Worm (Caenorhabditis elegans) whole organism, L2 larva: ENCODE measurements around the gene F13A2.10.

Source experiments
- F13H6.1 ChIP-seq: sonication (generic microtip); optimal IDR thresholded peaks from 2 replicates; lab custom pipeline; 2016; ENCODE audit warnings: missing genetic modification characterization, missing compliant biosample characterization
- R02D3.7 ChIP-seq: fragments of 150-350 bp; optimal IDR thresholded peaks from 2 replicates; lab custom pipeline; 2014; ENCODE audit warnings: missing biosample characterization, missing genetic modification characterization
- Y55F3AM.14 ChIP-seq: fragments of 200-800 bp; sonication (Bioruptor generic); optimal IDR thresholded peaks from 2 replicates; lab custom pipeline; 2018; ENCODE audit warnings: mild to moderate bottlenecking, missing genetic modification characterization, missing compliant biosample characterization
- alr-1 ChIP-seq: fragments of 150-350 bp; optimal IDR thresholded peaks from 2 replicates; lab custom pipeline; 2014; ENCODE audit warnings: missing biosample characterization, missing genetic modification characterization
- ceh-16 ChIP-seq: fragments of 150-350 bp; optimal IDR thresholded peaks from 2 replicates; lab custom pipeline; 2014; ENCODE audit warnings: missing biosample characterization, missing genetic modification characterization
- ceh-82 ChIP-seq: fragments of 150-350 bp; optimal IDR thresholded peaks from 2 replicates; lab custom pipeline; 2014; ENCODE audit warnings: missing biosample characterization, missing genetic modification characterization
- egl-27 ChIP-seq: sonication (generic microtip); optimal IDR thresholded peaks from 3 replicates; lab custom pipeline; 2017; ENCODE audit warnings: missing biosample characterization, missing genetic modification reagents, missing genetic modification characterization
- elt-3 ChIP-seq: sonication (generic microtip); optimal IDR thresholded peaks from 2 replicates; lab custom pipeline; 2017; ENCODE audit warnings: missing biosample characterization, missing genetic modification characterization
- fos-1 ChIP-seq: fragments of 150-350 bp; optimal IDR thresholded peaks from 2 replicates; lab custom pipeline; 2014; ENCODE audit warnings: missing biosample characterization, missing genetic modification characterization
- lin-11 ChIP-seq: fragments of 150-350 bp; sonication (generic microtip); optimal IDR thresholded peaks from 2 replicates; lab custom pipeline; 2014; ENCODE audit warnings: missing biosample characterization, missing genetic modification characterization, inconsistent platforms, mixed read lengths
- lin-39 ChIP-seq: fragments of 150-350 bp; optimal IDR thresholded peaks from 2 replicates; lab custom pipeline; 2014; ENCODE audit warnings: missing biosample characterization, missing genetic modification reagents, missing genetic modification characterization
- lsy-2 ChIP-seq, 2 experiments: fragments of 150-350 bp in 1 of 2; sonication (generic microtip) in 1 of 2; optimal IDR thresholded peaks; 2 replicates each; lab custom pipeline; 2014 to 2017; ENCODE audit warnings: missing biosample characterization in 2 of 2, missing genetic modification characterization in 2 of 2
- mab-5 ChIP-seq: fragments of 150-350 bp; optimal IDR thresholded peaks from 2 replicates; lab custom pipeline; 2014; ENCODE audit warnings: missing biosample characterization, missing genetic modification characterization
- mbf-1 ChIP-seq: sonication (generic microtip); optimal IDR thresholded peaks from 2 replicates; lab custom pipeline; 2017; ENCODE audit warnings: missing biosample characterization, missing genetic modification characterization
- mdl-1 ChIP-seq, 2 experiments: fragments of 150-350 bp in 1 of 2; sonication (generic microtip) in 1 of 2; optimal IDR thresholded peaks; 2 replicates each; lab custom pipeline; 2017; ENCODE audit warnings: missing biosample characterization in 2 of 2, missing genetic modification characterization in 2 of 2
- nhr-10 ChIP-seq: sonication (generic microtip); optimal IDR thresholded peaks from 2 replicates; lab custom pipeline; 2017; ENCODE audit warnings: missing biosample characterization, missing genetic modification characterization
- nhr-11 ChIP-seq: fragments of 150-350 bp; optimal IDR thresholded peaks from 2 replicates; lab custom pipeline; 2014; ENCODE audit warnings: missing biosample characterization, missing genetic modification characterization
- nhr-12 ChIP-seq: fragments of 150-350 bp; optimal IDR thresholded peaks from 2 replicates; lab custom pipeline; 2014; ENCODE audit warnings: missing biosample characterization, missing genetic modification characterization
- nhr-129 ChIP-seq: fragments of 150-350 bp; optimal IDR thresholded peaks from 2 replicates; lab custom pipeline; 2014; ENCODE audit warnings: missing biosample characterization, missing genetic modification characterization
- nhr-21 ChIP-seq: fragments of 150-350 bp; optimal IDR thresholded peaks from 2 replicates; lab custom pipeline; 2014; ENCODE audit warnings: missing biosample characterization, missing genetic modification characterization
- nhr-23 ChIP-seq: fragments of 150-350 bp; optimal IDR thresholded peaks from 2 replicates; lab custom pipeline; 2014; ENCODE audit warnings: missing biosample characterization, missing genetic modification reagents, missing genetic modification characterization
- nhr-237 ChIP-seq: fragments of 150-350 bp; optimal IDR thresholded peaks from 2 replicates; lab custom pipeline; 2014; ENCODE audit warnings: missing biosample characterization, missing genetic modification characterization
- nhr-6 ChIP-seq: fragments of 150-350 bp; optimal IDR thresholded peaks from 2 replicates; lab custom pipeline; 2014; ENCODE audit warnings: missing biosample characterization, missing genetic modification characterization
- nhr-77 ChIP-seq: fragments of 150-350 bp; optimal IDR thresholded peaks from 2 replicates; lab custom pipeline; 2014; ENCODE audit warnings: missing biosample characterization, missing genetic modification characterization
- peb-1 ChIP-seq: fragments of 150-350 bp; optimal IDR thresholded peaks from 2 replicates; lab custom pipeline; 2014; ENCODE audit warnings: missing biosample characterization, missing genetic modification characterization
- sem-4 ChIP-seq: fragments of 150-350 bp; optimal IDR thresholded peaks from 2 replicates; lab custom pipeline; 2014; ENCODE audit warnings: missing biosample characterization, missing genetic modification reagents, missing genetic modification characterization
- sma-3 ChIP-seq: sonication (generic microtip); optimal IDR thresholded peaks from 2 replicates; lab custom pipeline; 2016; ENCODE audit warnings: missing genetic modification reagents, missing genetic modification characterization, missing compliant biosample characterization
- snpc-4 ChIP-seq: fragments of 150-350 bp; optimal IDR thresholded peaks from 2 replicates; lab custom pipeline; 2014; ENCODE audit warnings: missing biosample characterization, missing genetic modification characterization
- unc-55 ChIP-seq: fragments of 150-350 bp; sonication (generic microtip); optimal IDR thresholded peaks from 3 replicates; lab custom pipeline; 2014; ENCODE audit warnings: missing biosample characterization, missing genetic modification reagents, missing genetic modification characterization
- ztf-1 ChIP-seq: fragments of 200-800 bp; sonication (Bioruptor generic); conservative IDR thresholded peaks from 2 replicates; pipeline ENCODE4 v1.3.6; 2022; ENCODE audit warnings: missing genetic modification characterization, missing compliant biosample characterization
- ztf-4 ChIP-seq: fragments of 150-350 bp; optimal IDR thresholded peaks from 2 replicates; lab custom pipeline; 2014; ENCODE audit warnings: missing biosample characterization, missing genetic modification characterization

F13A2.10 gene

DNA sequence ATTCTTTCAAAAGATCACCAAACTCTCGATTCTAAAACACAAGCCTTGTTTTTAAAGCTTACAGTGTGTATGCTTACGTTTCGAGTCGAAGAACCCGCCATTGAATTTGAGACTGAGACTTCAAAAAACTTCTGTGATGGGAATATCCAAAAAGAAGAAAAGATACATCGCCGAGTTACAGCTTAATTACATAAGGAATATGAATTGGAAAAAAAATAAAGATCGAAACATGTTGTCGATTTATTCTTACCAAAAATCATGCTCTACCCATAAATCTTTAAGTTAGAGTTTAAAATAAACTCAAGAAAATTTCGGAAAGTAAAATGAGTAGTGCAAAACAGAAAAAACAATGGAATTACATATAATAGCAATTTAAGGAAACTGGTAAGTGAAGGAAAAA lies at the start of gene F13A2.10:
TSS of gene F13A2.10 (minus strand) at position 101 of the 400 bp plus-strand sequence.
- TF ChIP-seq nhr-237 (tag; lab: Kevin White, UChicago) (no peak), Y55F3AM.14 (GFP tag; lab: Kevin White, UChicago) (no peak), sem-4 (tag; lab: Kevin White, UChicago) (no peak), F13H6.1 (tag; lab: Kevin White, UChicago) (no peak), ztf-1 (GFP tag; lab: Robert Waterston, UW) (no peak), lsy-2 (tag; optimal IDR thresholded peaks at IDR 0.05; lab: Kevin White, UChicago) (no peak), alr-1 (tag; lab: Kevin White, UChicago) (no peak)
- TF ChIP-seq, all 48 proteins: peak for 0

- no peak for TF ChIP-seq ztf-4 (tag; lab: Kevin White, UChicago)
- no peak for TF ChIP-seq nhr-12 (tag; lab: Kevin White, UChicago)
- TF ChIP-seq lsy-2 (tag; optimal IDR thresholded peaks at IDR 0.05; lab: Kevin White, UChicago), result no peak
- TF ChIP-seq sem-4 (tag; lab: Kevin White, UChicago), result no peak
- no peak for TF ChIP-seq nhr-11
- TF ChIP-seq mbf-1, result no peak
- no peak for TF ChIP-seq ceh-16 (tag; lab: Kevin White, UChicago)
- no peak for TF ChIP-seq elt-3 (tag; lab: Kevin White, UChicago)
These were observed 49.4 kb upstream of the F13A2.10 start, which contains the start of gene Y47D7A.13 for ce11 chrV:4435411-4435981. Gene Y47D7A.13, minus strand, starts transcription at chrV:4435927.

DNA sequence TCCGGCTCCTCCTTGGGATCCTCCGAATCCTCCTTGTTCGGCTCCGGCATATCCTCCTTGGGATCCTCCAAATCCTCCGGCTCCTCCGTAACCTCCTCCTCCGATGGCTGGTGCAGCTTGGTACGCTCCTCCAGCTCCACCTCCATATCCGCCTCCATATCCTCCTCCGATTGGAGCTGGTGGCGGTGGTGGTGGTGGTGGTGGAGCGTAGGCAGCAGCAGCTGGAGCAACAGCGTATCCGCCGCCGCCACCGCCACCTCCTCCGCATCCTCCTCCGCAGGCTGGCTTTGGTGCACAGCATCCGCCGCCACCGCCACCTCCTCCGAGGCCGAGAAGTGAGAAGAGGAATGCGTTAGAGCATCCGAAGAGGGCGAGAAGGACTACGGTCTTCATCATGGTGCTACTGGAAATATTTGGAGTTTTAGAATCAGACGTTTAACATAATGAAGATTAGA lies 46.7 kb upstream of the F13A2.10 start, which contains the start of gene Y47D7A.15:
TSS of gene Y47D7A.15 (minus strand) at position 405 of the 455 bp plus-strand sequence.
- no peak for TF ChIP-seq nhr-11
- TF ChIP-seq lin-39 (tag; lab: Kevin White, UChicago), result no peak
- no peak for TF ChIP-seq snpc-4 (tag; lab: Kevin White, UChicago)
- TF ChIP-seq unc-55 (GFP tag; lab: Kevin White, UChicago), result no peak
- TF ChIP-seq R02D3.7 (tag; lab: Kevin White, UChicago), result no peak
- no peak for TF ChIP-seq lin-11 (tag; lab: Kevin White, UChicago)

ce11 chrV:4429576-4429975 lies 43.5 kb upstream of the F13A2.10 start, which contains the start of gene Y47D7A.12:
Gene Y47D7A.12, minus strand, starts transcription at chrV:4429676.
- TF ChIP-seq peb-1 (tag; lab: Kevin White, UChicago) (no peak), fos-1 (tag; lab: Kevin White, UChicago) (no peak), ztf-4 (tag; lab: Kevin White, UChicago) (no peak), nhr-21 (no peak), nhr-129 (tag; lab: Kevin White, UChicago) (no peak), lin-11 (tag; lab: Kevin White, UChicago) (no peak), nhr-23 (tag; lab: Kevin White, UChicago) (no peak), lin-39 (tag; lab: Kevin White, UChicago) (no peak), egl-27 (tag; lab: Kevin White, UChicago) (no peak), elt-3 (tag; lab: Kevin White, UChicago) (no peak), ceh-82 (tag; lab: Kevin White, UChicago) (no peak), nhr-77 (tag; lab: Kevin White, UChicago) (no peak), mab-5 (tag; lab: Kevin White, UChicago) (no peak), alr-1 (tag; lab: Kevin White, UChicago) (no peak), ztf-1 (GFP tag; lab: Robert Waterston, UW) (no peak), nhr-6 (no peak), mdl-1 (tag; optimal IDR thresholded peaks at IDR 0.05; lab: Kevin White, UChicago) (no peak), nhr-10 (tag; lab: Kevin White, UChicago) (no peak), sem-4 (tag; lab: Kevin White, UChicago) (no peak)

- no peak for TF ChIP-seq sem-4 (tag; lab: Kevin White, UChicago)
- TF ChIP-seq lsy-2 (tag; optimal IDR thresholded peaks at IDR 0.05; lab: Kevin White, UChicago), result no peak
- no peak for TF ChIP-seq nhr-129 (tag; lab: Kevin White, UChicago)
- no peak for TF ChIP-seq elt-3 (tag; lab: Kevin White, UChicago)
- TF ChIP-seq sma-3 (GFP tag; lab: Kevin White, UChicago), result no peak
- no peak for TF ChIP-seq peb-1 (tag; lab: Kevin White, UChicago)
- TF ChIP-seq R02D3.7 (tag; lab: Kevin White, UChicago), result no peak
These were observed 42.1 kb upstream of the F13A2.10 start, which contains the start of gene Y47D7A.11 for ce11 chrV:4428202-4428601. Gene Y47D7A.11, minus strand, starts transcription at chrV:4428302.
